Worm (Caenorhabditis elegans) whole organism, young adult: ENCODE data around the gene C45H4.18.
"Not testable (repeated sequence)": the region's sequence is repeated elsewhere in the genome, so short reads cannot be mapped to it uniquely, and the experiment has no call there.

Source experiments
- B0019.2 ChIP-seq: fragments of 200-800 bp; sonication (Bioruptor generic); conservative IDR thresholded peaks from 2 replicates; pipeline ENCODE4 v1.3.6; 2022; ENCODE audit warnings: missing genetic modification reagents, missing genetic modification characterization, missing compliant biosample characterization
- B0035.1 ChIP-seq: sonication (generic microtip); optimal IDR thresholded peaks from 2 replicates; lab custom pipeline; 2016; ENCODE audit warnings: missing genetic modification characterization, mild to moderate bottlenecking, missing compliant biosample characterization, missing genotype, missing genetic modification reagents
- B0261.1 ChIP-seq: sonication (generic microtip); optimal IDR thresholded peaks from 2 replicates; lab custom pipeline; 2016; ENCODE audit warnings: mild to moderate bottlenecking, missing genetic modification characterization, moderate library complexity, missing compliant biosample characterization
- D2030.7 ChIP-seq: fragments of 200-800 bp; sonication (Bioruptor generic); IDR thresholded peaks from 2 replicates; pipeline ENCODE4 v1.3.6; 2022; ENCODE audit warnings: missing genetic modification reagents, missing genetic modification characterization, missing compliant biosample characterization
- F22D6.2 ChIP-seq: sonication (generic microtip); optimal IDR thresholded peaks from 2 replicates; lab custom pipeline; 2016; ENCODE audit warnings: mild to moderate bottlenecking, missing genetic modification characterization, missing compliant biosample characterization
- F39B2.1 ChIP-seq: fragments of 200-800 bp; sonication (Bioruptor generic); IDR thresholded peaks from 2 replicates; pipeline ENCODE4 v1.3.6; 2022; ENCODE audit warnings: missing genetic modification reagents, missing genetic modification characterization, missing compliant biosample characterization
- F49E8.2 ChIP-seq: sonication (generic microtip); optimal IDR thresholded peaks from 3 replicates; lab custom pipeline; 2017; ENCODE audit warnings: missing genetic modification characterization, mild to moderate bottlenecking, missing compliant biosample characterization, antibody characterized with exemption, moderate library complexity; ENCODE audit not compliant: insufficient read depth
- T26A5.8 ChIP-seq: sonication (generic microtip); optimal IDR thresholded peaks from 2 replicates; lab custom pipeline; 2016; ENCODE audit warnings: missing genetic modification characterization, missing compliant biosample characterization
- cebp-1 ChIP-seq, 2 experiments: fragments of 200-800 bp in 1 of 2; sonication (Bioruptor generic) in 1 of 2; sonication (generic microtip) in 1 of 2; IDR thresholded peaks in 1 of 2; optimal IDR thresholded peaks in 1 of 2; 2 replicates each; pipeline versions ENCODE4 v1.3.6 to Lab custom; 2017 to 2022; ENCODE audit warnings: missing compliant biosample characterization in 2 of 2, missing genetic modification characterization in 2 of 2, mild to moderate bottlenecking in 1 of 2, missing genetic modification reagents in 1 of 2, moderate library complexity in 1 of 2
- ceh-100 ChIP-seq: fragments of 200-800 bp; sonication (Bioruptor generic); IDR thresholded peaks from 2 replicates; pipeline ENCODE4 v1.3.6; 2022; ENCODE audit warnings: missing genetic modification reagents, missing genetic modification characterization, missing compliant biosample characterization
- ceh-91 ChIP-seq: fragments of 200-800 bp; sonication (Bioruptor generic); IDR thresholded peaks from 2 replicates; pipeline ENCODE4 v1.3.6; 2022; ENCODE audit warnings: missing genetic modification reagents, missing genetic modification characterization, missing compliant biosample characterization
- dox-1 ChIP-seq: fragments of 200-800 bp; sonication (Bioruptor generic); IDR thresholded peaks from 2 replicates; pipeline ENCODE4 v1.3.6; 2022; ENCODE audit warnings: missing genetic modification reagents, missing genetic modification characterization, missing compliant biosample characterization
- dpff-1 ChIP-seq: sonication (generic microtip); optimal IDR thresholded peaks from 2 replicates; lab custom pipeline; 2017; ENCODE audit warnings: mild to moderate bottlenecking, missing genetic modification characterization, missing compliant biosample characterization
- egl-44 ChIP-seq: fragments of 200-800 bp; sonication (Bioruptor generic); IDR thresholded peaks from 2 replicates; pipeline ENCODE4 v1.3.6; 2022; ENCODE audit warnings: missing genetic modification reagents, missing genetic modification characterization, missing compliant biosample characterization
- egrh-3 ChIP-seq: fragments of 200-800 bp; sonication (Bioruptor generic); IDR thresholded peaks from 2 replicates; pipeline ENCODE4 v1.3.6; 2022; ENCODE audit warnings: missing genetic modification reagents, missing genetic modification characterization, missing compliant biosample characterization
- gei-17 ChIP-seq: fragments of 200-800 bp; sonication (Bioruptor generic); optimal IDR thresholded peaks from 2 replicates; lab custom pipeline; 2018; ENCODE audit warnings: mild to moderate bottlenecking, missing genetic modification characterization, missing compliant biosample characterization
- hsf-1 ChIP-seq: fragments of 200-800 bp; sonication (Bioruptor generic); IDR thresholded peaks from 2 replicates; pipeline ENCODE4 v1.3.6; 2022; ENCODE audit warnings: missing genetic modification reagents, missing genetic modification characterization, missing compliant biosample characterization
- lir-1 ChIP-seq: fragments of 200-800 bp; sonication (Bioruptor generic); conservative IDR thresholded peaks from 2 replicates; pipeline ENCODE4 v1.3.6; 2022; ENCODE audit warnings: missing genetic modification reagents, missing genetic modification characterization, missing compliant biosample characterization
- nfyb-1 ChIP-seq: fragments of 200-800 bp; sonication (Bioruptor generic); IDR thresholded peaks from 2 replicates; pipeline ENCODE4 v1.3.6; 2022; ENCODE audit warnings: missing genetic modification reagents, missing genetic modification characterization, missing compliant biosample characterization
- nhr-120 ChIP-seq: fragments of 200-800 bp; sonication (Bioruptor generic); IDR thresholded peaks from 2 replicates; pipeline ENCODE4 v1.3.6; 2022; ENCODE audit warnings: missing genetic modification characterization, missing compliant biosample characterization
- nhr-80 ChIP-seq: sonication (generic microtip); optimal IDR thresholded peaks from 2 replicates; lab custom pipeline; 2016; ENCODE audit warnings: missing genetic modification characterization, missing compliant biosample characterization
- sptf-2 ChIP-seq: fragments of 200-800 bp; sonication (Bioruptor generic); optimal IDR thresholded peaks from 2 replicates; lab custom pipeline; 2018; ENCODE audit warnings: mild to moderate bottlenecking, missing genetic modification characterization, missing compliant biosample characterization
- tbx-9 ChIP-seq: sonication (generic microtip); optimal IDR thresholded peaks from 2 replicates; lab custom pipeline; 2016; ENCODE audit warnings: borderline replicate concordance, missing genetic modification characterization, inconsistent platforms, missing compliant biosample characterization
- tlf-1 ChIP-seq: fragments of 200-800 bp; sonication (Bioruptor generic); optimal IDR thresholded peaks from 2 replicates; lab custom pipeline; 2018; ENCODE audit warnings: mild to moderate bottlenecking, missing genetic modification characterization, missing compliant biosample characterization
- zfh-2 ChIP-seq: fragments of 200-800 bp; sonication (Bioruptor generic); conservative IDR thresholded peaks from 2 replicates; pipeline ENCODE4 v1.3.6; 2022; ENCODE audit warnings: missing genetic modification reagents, missing genetic modification characterization, missing compliant biosample characterization
- ztf-22 ChIP-seq: fragments of 200-800 bp; sonication (Bioruptor generic); optimal IDR thresholded peaks from 2 replicates; lab custom pipeline; 2018; ENCODE audit warnings: mild to moderate bottlenecking, missing genetic modification characterization, moderate library complexity, missing compliant biosample characterization
- ztf-28 ChIP-seq: fragments of 200-800 bp; sonication (Bioruptor generic); IDR thresholded peaks from 2 replicates; pipeline ENCODE4 v1.3.6; 2022; ENCODE audit warnings: missing genetic modification reagents, missing genetic modification characterization, missing compliant biosample characterization

The C45H4.18 gene

DNA sequence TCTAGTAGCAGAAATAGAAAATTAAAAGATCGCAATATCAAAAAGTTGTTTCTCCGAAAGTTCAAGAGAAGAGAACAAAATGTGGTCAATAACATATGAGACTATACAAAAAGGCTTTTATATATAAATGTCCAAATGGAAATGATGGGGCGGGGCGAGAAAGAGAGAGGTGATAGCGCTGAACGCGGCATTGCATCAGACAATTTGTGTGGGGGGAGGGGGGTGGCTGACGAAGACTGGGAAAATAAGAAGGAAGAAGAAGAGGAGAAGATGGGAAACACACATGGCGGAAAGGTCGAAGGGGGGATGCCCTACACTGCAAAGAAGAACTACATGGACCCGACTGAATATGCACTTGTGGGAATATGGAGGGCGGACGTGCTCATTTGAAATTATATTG lies 40.0 kb upstream of the C45H4.18 start (continued):
- TF ChIP-seq tlf-1 (GFP tag; lab: Kevin White, UChicago) (no peak), egrh-3 (GFP tag; lab: Robert Waterston, UW) (peak; percentile 55), egl-44 (no peak), nhr-80 (peak; percentile 36), B0019.2 (GFP tag; lab: Robert Waterston, UW) (no peak), hsf-1 (GFP tag; lab: Robert Waterston, UW) (no peak)

DNA sequence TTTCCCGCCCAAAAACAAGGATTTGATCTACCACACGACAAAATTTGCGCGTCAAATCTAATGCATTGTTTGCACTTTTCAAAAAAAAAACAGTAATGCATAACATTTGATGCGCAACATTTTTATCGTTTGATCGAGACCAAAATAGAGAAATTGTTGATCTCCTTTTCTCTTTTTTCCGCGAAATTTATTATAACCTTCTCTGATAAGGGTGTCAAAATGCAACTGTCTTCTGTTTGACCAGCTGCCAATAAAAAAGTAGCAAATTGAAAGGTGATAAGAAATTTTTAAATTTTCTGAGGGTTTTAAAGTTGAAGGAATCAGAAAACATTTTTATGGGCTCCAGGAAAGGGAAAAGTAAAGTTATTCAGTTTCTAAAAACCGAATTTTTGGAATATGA lies 38.3 kb upstream of the C45H4.18 start:
- TF ChIP-seq nhr-80 (peak; percentile 53), ztf-28 (GFP tag; lab: Robert Waterston, UW) (no peak)

DNA sequence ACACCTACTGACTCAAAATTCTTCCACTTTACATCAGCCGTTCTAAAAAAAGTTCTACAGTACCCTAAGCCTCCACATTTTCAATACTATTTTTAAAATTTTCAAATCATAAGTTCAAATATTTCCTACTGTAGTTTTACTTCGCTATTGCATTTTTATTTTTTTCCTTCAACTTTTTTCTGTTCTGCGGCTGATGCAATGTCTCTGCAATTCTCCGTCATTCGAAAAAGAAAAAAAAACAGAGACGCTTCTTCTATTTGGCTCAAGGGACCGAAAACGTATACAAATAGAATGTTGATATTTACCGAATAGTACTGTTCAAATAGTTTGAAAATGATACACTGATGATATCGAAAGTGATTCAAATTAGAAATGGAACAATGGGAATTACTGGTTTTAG lies 37.1 kb upstream of the C45H4.18 start:
- no peak for TF ChIP-seq cebp-1 (GFP tag; IDR thresholded peaks at IDR 0.05; lab: Robert Waterston, UW)
- TF ChIP-seq cebp-1 (tag; optimal IDR thresholded peaks at IDR 0.05; lab: Kevin White, UChicago), result no peak
- no peak for TF ChIP-seq ztf-22 (GFP tag; lab: Kevin White, UChicago)
- no peak for TF ChIP-seq gei-17 (GFP tag; lab: Kevin White, UChicago)
- no peak for TF ChIP-seq zfh-2 (GFP tag; lab: Robert Waterston, UW)
- TF ChIP-seq F22D6.2 (tag; lab: Kevin White, UChicago), result no peak
- no peak for TF ChIP-seq dpff-1 (tag; lab: Kevin White, UChicago)
- TF ChIP-seq tbx-9 (tag; lab: Kevin White, UChicago), result no peak
- TF ChIP-seq sptf-2 (GFP tag; lab: Kevin White, UChicago), result no peak
- no peak for TF ChIP-seq nhr-120
- no peak for TF ChIP-seq hsf-1 (GFP tag; lab: Robert Waterston, UW)
- no peak for TF ChIP-seq lir-1 (GFP tag; lab: Robert Waterston, UW)

DNA sequence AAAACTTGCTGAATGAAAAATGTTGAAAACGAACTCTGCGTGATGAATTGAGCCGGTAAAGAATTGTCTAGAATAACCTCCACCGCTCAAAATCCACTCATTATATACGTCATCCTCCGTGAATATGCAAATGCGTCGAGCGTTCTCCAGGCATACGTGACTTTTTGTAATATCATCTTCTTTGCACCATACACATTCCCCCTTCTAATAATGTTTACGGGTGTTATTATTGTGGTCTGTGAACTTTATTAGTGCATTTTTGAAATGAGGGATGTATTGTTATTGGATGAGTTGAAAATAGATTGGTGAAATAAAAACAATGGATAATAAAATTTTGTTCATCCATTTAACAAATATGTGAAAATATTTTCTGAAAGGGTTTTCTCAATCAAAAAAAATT lies 35.4 kb upstream of the C45H4.18 start, which contains the start of gene F22F7.7:
F22F7.7 (minus strand) TSS at position 125 of the 400 bp plus-strand sequence.
- TF ChIP-seq dox-1, result no peak

- not testable (repeated sequence) for TF ChIP-seq F49E8.2 (tag; lab: Kevin White, UChicago); ceh-100 (GFP tag; lab: Robert Waterston, UW); ztf-28 (GFP tag; lab: Robert Waterston, UW)
Measured at ce11 chrV:2144408-2144807, 30.9 kb upstream of the C45H4.18 start, which contains the start of gene F22F7.12. Gene F22F7.12 (minus strand): TSS chrV:2144508.

DNA sequence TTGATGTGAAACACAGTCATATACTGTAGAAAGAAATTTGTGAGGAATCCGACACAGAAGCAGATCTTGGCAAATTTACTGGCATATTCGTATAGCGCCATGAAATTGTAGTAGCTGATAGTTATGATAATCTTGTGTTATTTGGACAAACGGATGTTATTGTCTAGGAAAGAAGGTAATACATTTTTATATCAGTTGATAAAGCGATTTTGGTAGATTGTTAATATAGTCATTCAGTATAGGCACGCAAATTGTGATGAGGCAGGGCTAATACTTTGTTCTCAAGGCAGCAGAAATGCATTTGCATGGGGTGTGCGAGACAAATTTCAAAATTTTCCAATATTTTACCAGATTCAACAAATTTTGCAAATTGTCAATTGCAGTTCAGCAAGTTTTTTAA lies 29.3 kb upstream of the C45H4.18 start, which contains the start of gene str-52:
str-52 (minus strand) TSS at position 101 of the 400 bp plus-strand sequence.
- TF ChIP-seq B0035.1 (tag; lab: Kevin White, UChicago) (no peak), D2030.7 (GFP tag; lab: Robert Waterston, UW) (no peak), ceh-91 (GFP tag; lab: Robert Waterston, UW) (no peak), T26A5.8 (tag; lab: Kevin White, UChicago) (no peak), B0261.1 (no peak), nfyb-1 (GFP tag; lab: Robert Waterston, UW) (no peak)
- TF ChIP-seq, all 124 proteins: peak for 0

- TF ChIP-seq F39B2.1 (GFP tag; lab: Robert Waterston, UW), result no peak
- TF ChIP-seq, all 124 proteins: peak for 0
Measured at ce11 chrV:2146795-2147194, 28.5 kb upstream of the C45H4.18 start, which contains the start of gene srbc-20. Gene srbc-20 (plus strand): TSS chrV:2147095.
